Worm (Caenorhabditis elegans): ENCODE data around the gene C50F4.10.

- no peak for TF ChIP-seq pha-4 (tag; optimal IDR thresholded peaks at IDR 0.05)
- no peak for TF ChIP-seq ama-1 (optimal IDR thresholded peaks at IDR 0.05)
- no peak for TF ChIP-seq ama-1 (GFP tag; optimal IDR thresholded peaks at IDR 0.05)
- no peak for TF ChIP-seq ekl-4 (GFP tag; IDR thresholded peaks at IDR 0.05)
- TF ChIP-seq ceh-58 (GFP tag; IDR thresholded peaks at IDR 0.05): no peak
- TF ChIP-seq tbx-9 (tag; optimal IDR thresholded peaks at IDR 0.05; ENCODE audit: borderline replicate concordance): no peak
Observed at ce11 chrV:9571673-9572072, 40.3 kb upstream of the C50F4.10 start.

Data from whole organism, young adult.